Worm (Caenorhabditis elegans) whole organism, late embryonic: Measurements from ENCODE around the gene F59B2.14.
A peak's percentile ranks its signal among the peaks of the same experiment; 100 is the strongest.

Experiments
- F13H6.1 ChIP-seq: sonication (generic microtip); optimal IDR thresholded peaks from 2 replicates; lab custom pipeline; 2016; ENCODE audit warnings: missing genetic modification characterization, missing compliant biosample characterization
- K02D7.2 ChIP-seq: sonication (generic microtip); optimal IDR thresholded peaks from 2 replicates; lab custom pipeline; 2017; ENCODE audit warnings: mild to moderate bottlenecking, missing genetic modification characterization, missing compliant biosample characterization
- K09A11.1 ChIP-seq: sonication (generic microtip); optimal IDR thresholded peaks from 2 replicates; lab custom pipeline; 2017; ENCODE audit warnings: antibody characterized with exemption, mild to moderate bottlenecking, missing genetic modification characterization, missing compliant biosample characterization; ENCODE audit not compliant: insufficient read depth
- ahr-1 ChIP-seq: sonication (generic microtip); optimal IDR thresholded peaks from 2 replicates; lab custom pipeline; 2016; ENCODE audit warnings: missing genetic modification characterization, missing compliant biosample characterization
- ama-1 ChIP-seq: fragments of 150-350 bp; optimal IDR thresholded peaks from 2 replicates; lab custom pipeline; 2014
- ceh-18 ChIP-seq: sonication (generic microtip); optimal IDR thresholded peaks from 2 replicates; lab custom pipeline; 2016; ENCODE audit warnings: missing genetic modification characterization, missing compliant biosample characterization
- ceh-19 ChIP-seq: fragments of 200-800 bp; sonication (Bioruptor generic); optimal IDR thresholded peaks from 2 replicates; lab custom pipeline; 2018; ENCODE audit warnings: mild to moderate bottlenecking, missing genetic modification characterization, missing compliant biosample characterization
- ceh-24 ChIP-seq: sonication (generic microtip); optimal IDR thresholded peaks from 2 replicates; lab custom pipeline; 2016; ENCODE audit warnings: mild to moderate bottlenecking, missing genetic modification characterization, missing compliant biosample characterization
- ceh-30 ChIP-seq: fragments of 150-350 bp; optimal IDR thresholded peaks from 2 replicates; lab custom pipeline; 2014; ENCODE audit warnings: missing biosample characterization, missing genetic modification characterization
- ceh-31 ChIP-seq: sonication (generic microtip); optimal IDR thresholded peaks from 2 replicates; lab custom pipeline; 2016; ENCODE audit warnings: missing genetic modification characterization, missing compliant biosample characterization
- ceh-34 ChIP-seq: sonication (generic microtip); optimal IDR thresholded peaks from 2 replicates; lab custom pipeline; 2016; ENCODE audit warnings: mild to moderate bottlenecking, missing genetic modification characterization, missing compliant biosample characterization
- ceh-48 ChIP-seq: sonication (generic microtip); optimal IDR thresholded peaks from 2 replicates; lab custom pipeline; 2016; ENCODE audit warnings: missing genetic modification characterization, inconsistent platforms, missing compliant biosample characterization
- ceh-6 ChIP-seq: fragments of 200-800 bp; sonication (Bioruptor generic); optimal IDR thresholded peaks from 2 replicates; lab custom pipeline; 2018; ENCODE audit warnings: mild to moderate bottlenecking, missing genetic modification characterization, missing compliant biosample characterization
- che-1 ChIP-seq: sonication (generic microtip); optimal IDR thresholded peaks from 2 replicates; lab custom pipeline; 2016; ENCODE audit warnings: mild to moderate bottlenecking, missing genetic modification characterization, missing compliant biosample characterization
- dve-1 ChIP-seq: sonication (generic microtip); optimal IDR thresholded peaks from 2 replicates; lab custom pipeline; 2017; ENCODE audit warnings: antibody characterized with exemption, mild to moderate bottlenecking, missing genetic modification characterization, missing compliant biosample characterization
- elt-4 ChIP-seq: sonication (generic microtip); optimal IDR thresholded peaks from 2 replicates; lab custom pipeline; 2016; ENCODE audit warnings: missing genetic modification characterization, missing compliant biosample characterization
- ets-4 ChIP-seq: sonication (generic microtip); optimal IDR thresholded peaks from 2 replicates; lab custom pipeline; 2016; ENCODE audit warnings: missing genetic modification characterization, missing compliant biosample characterization
- eyg-1 ChIP-seq: sonication (generic microtip); optimal IDR thresholded peaks from 2 replicates; lab custom pipeline; 2016; ENCODE audit warnings: missing genotype, missing genetic modification characterization, missing compliant biosample characterization
- fkh-10 ChIP-seq: fragments of 150-350 bp; optimal IDR thresholded peaks from 2 replicates; lab custom pipeline; 2014; ENCODE audit warnings: missing biosample characterization, missing genetic modification reagents, missing genetic modification characterization
- fkh-6 ChIP-seq: sonication (generic microtip); optimal IDR thresholded peaks from 2 replicates; lab custom pipeline; 2016; ENCODE audit warnings: missing genetic modification characterization, missing compliant biosample characterization
- hlh-30 ChIP-seq: sonication (generic microtip); optimal IDR thresholded peaks from 2 replicates; lab custom pipeline; 2017; ENCODE audit warnings: antibody characterized with exemption, missing genetic modification characterization, missing compliant biosample characterization; ENCODE audit not compliant: insufficient read depth
- hlh-8 ChIP-seq: sonication (generic microtip); optimal IDR thresholded peaks from 2 replicates; lab custom pipeline; 2016; ENCODE audit warnings: missing genotype, missing genetic modification characterization, missing compliant biosample characterization
- lin-11 ChIP-seq: fragments of 200-800 bp; sonication (Bioruptor generic); optimal IDR thresholded peaks from 2 replicates; lab custom pipeline; 2018; ENCODE audit warnings: mild to moderate bottlenecking, missing genetic modification characterization, missing compliant biosample characterization
- madf-2 ChIP-seq: sonication (generic microtip); optimal IDR thresholded peaks from 2 replicates; lab custom pipeline; 2017; ENCODE audit warnings: missing genetic modification characterization, missing compliant biosample characterization
- mec-3 ChIP-seq: sonication (generic microtip); optimal IDR thresholded peaks from 2 replicates; lab custom pipeline; 2016; ENCODE audit warnings: borderline replicate concordance, missing genetic modification characterization, missing compliant biosample characterization
- nfya-1 ChIP-seq: sonication (generic microtip); optimal IDR thresholded peaks from 2 replicates; lab custom pipeline; 2017; ENCODE audit warnings: missing genetic modification characterization, mild to moderate bottlenecking, missing compliant biosample characterization, antibody characterized with exemption, moderate library complexity
- npax-4 ChIP-seq: sonication (generic microtip); optimal IDR thresholded peaks from 2 replicates; lab custom pipeline; 2016; ENCODE audit warnings: missing genetic modification characterization, missing compliant biosample characterization
- odd-2 ChIP-seq: sonication (generic microtip); optimal IDR thresholded peaks from 2 replicates; lab custom pipeline; 2017; ENCODE audit warnings: antibody characterized with exemption, mild to moderate bottlenecking, missing genetic modification characterization, missing compliant biosample characterization
- pag-3 ChIP-seq: sonication (generic microtip); optimal IDR thresholded peaks from 2 replicates; lab custom pipeline; 2016; ENCODE audit warnings: missing compliant biosample characterization, missing genetic modification characterization, borderline replicate concordance
- pat-9 ChIP-seq: fragments of 200-800 bp; sonication (Bioruptor generic); optimal IDR thresholded peaks from 2 replicates; lab custom pipeline; 2018; ENCODE audit warnings: mild to moderate bottlenecking, missing genetic modification characterization, moderate library complexity, missing compliant biosample characterization
- pax-1 ChIP-seq: fragments of 150-350 bp; optimal IDR thresholded peaks from 2 replicates; lab custom pipeline; 2014; ENCODE audit warnings: missing biosample characterization, missing genetic modification characterization
- pqm-1 ChIP-seq: sonication (generic microtip); optimal IDR thresholded peaks from 2 replicates; lab custom pipeline; 2016; ENCODE audit warnings: missing genetic modification characterization, missing compliant biosample characterization
- pros-1 ChIP-seq: fragments of 150-350 bp; optimal IDR thresholded peaks from 2 replicates; lab custom pipeline; 2014; ENCODE audit warnings: missing biosample characterization, missing genetic modification reagents, missing genetic modification characterization
- sdc-2 ChIP-seq: sonication (generic microtip); optimal IDR thresholded peaks from 2 replicates; lab custom pipeline; 2016; ENCODE audit warnings: missing genotype, missing genetic modification characterization, missing compliant biosample characterization
- sox-2 ChIP-seq: fragments of 200-800 bp; sonication (Bioruptor generic); IDR thresholded peaks from 2 replicates; pipeline ENCODE4 v1.3.6; 2022; ENCODE audit warnings: missing genetic modification reagents, missing genetic modification characterization, missing compliant biosample characterization
- sox-4 ChIP-seq: sonication (generic microtip); optimal IDR thresholded peaks from 2 replicates; lab custom pipeline; 2017; ENCODE audit warnings: mild to moderate bottlenecking, missing genetic modification characterization, inconsistent platforms, missing compliant biosample characterization
- syd-9 ChIP-seq: sonication (generic microtip); optimal IDR thresholded peaks from 2 replicates; lab custom pipeline; 2016; ENCODE audit warnings: mild to moderate bottlenecking, missing genetic modification characterization, moderate library complexity, missing compliant biosample characterization
- tbx-2 ChIP-seq: sonication (generic microtip); optimal IDR thresholded peaks from 2 replicates; lab custom pipeline; 2016; ENCODE audit warnings: missing genetic modification characterization, missing compliant biosample characterization
- tbx-7 ChIP-seq: sonication (generic microtip); optimal IDR thresholded peaks from 2 replicates; lab custom pipeline; 2016; ENCODE audit warnings: missing genotype, missing genetic modification characterization, missing compliant biosample characterization
- ttx-3 ChIP-seq: sonication (generic microtip); optimal IDR thresholded peaks from 2 replicates; lab custom pipeline; 2016; ENCODE audit warnings: missing genetic modification reagents, missing genetic modification characterization, missing compliant biosample characterization
- unc-42 ChIP-seq: sonication (generic microtip); optimal IDR thresholded peaks from 2 replicates; lab custom pipeline; 2016; ENCODE audit warnings: missing genotype, missing genetic modification characterization, missing compliant biosample characterization
- unc-55 ChIP-seq: sonication (generic microtip); optimal IDR thresholded peaks from 2 replicates; lab custom pipeline; 2017; ENCODE audit warnings: missing biosample characterization, missing genetic modification reagents, missing genetic modification characterization
- zip-5 ChIP-seq: sonication (generic microtip); optimal IDR thresholded peaks from 2 replicates; lab custom pipeline; 2016; ENCODE audit warnings: missing genetic modification characterization, missing compliant biosample characterization

The F59B2.14 gene

DNA sequence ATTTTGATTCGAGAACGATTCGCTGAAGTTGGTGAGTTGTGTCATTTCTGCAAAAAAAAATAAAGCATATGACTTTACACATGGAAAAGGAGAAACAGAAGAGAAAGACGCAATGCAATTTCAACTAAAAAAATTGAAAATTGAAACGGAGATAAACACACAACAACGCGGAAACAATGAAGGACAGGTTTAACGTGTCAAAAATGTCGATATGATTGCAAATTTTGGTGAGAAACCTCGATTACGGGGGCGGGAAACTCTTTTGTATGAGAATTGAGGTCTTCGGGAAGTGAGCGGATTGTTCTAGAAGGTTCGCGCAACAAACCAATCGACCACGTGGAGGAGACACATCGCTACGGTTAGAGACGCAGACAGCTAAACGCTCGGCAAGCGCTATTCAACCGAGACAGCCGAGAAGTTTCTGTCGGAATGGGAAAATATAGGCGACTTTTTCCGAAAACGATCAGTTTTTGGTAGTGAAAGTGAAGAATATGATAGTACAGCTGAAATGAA, 31.4 kb upstream of the F59B2.14 start, which contains the start of gene R107.5 (continued):
- TF ChIP-seq mec-3 (tag; lab: Kevin White, UChicago) (no peak), npax-4 (tag; lab: Kevin White, UChicago) (no peak), pax-1 (tag; lab: Kevin White, UChicago) (peak; percentile 97), ceh-24 (tag; lab: Kevin White, UChicago) (no peak), ceh-30 (tag; lab: Kevin White, UChicago) (peak; percentile 91), ahr-1 (no peak), ceh-34 (tag; lab: Kevin White, UChicago) (peak; percentile 85), ceh-6 (GFP tag; lab: Kevin White, UChicago) (no peak), dve-1 (peak; percentile 31), lin-11 (no peak), F13H6.1 (tag; lab: Kevin White, UChicago) (no peak), ceh-19 (GFP tag; lab: Kevin White, UChicago) (peak; percentile 65), K09A11.1 (tag; lab: Kevin White, UChicago) (peak; percentile 88), pag-3 (no peak), tbx-2 (tag; lab: Kevin White, UChicago) (peak; percentile 90), hlh-30 (peak; percentile 98)

DNA sequence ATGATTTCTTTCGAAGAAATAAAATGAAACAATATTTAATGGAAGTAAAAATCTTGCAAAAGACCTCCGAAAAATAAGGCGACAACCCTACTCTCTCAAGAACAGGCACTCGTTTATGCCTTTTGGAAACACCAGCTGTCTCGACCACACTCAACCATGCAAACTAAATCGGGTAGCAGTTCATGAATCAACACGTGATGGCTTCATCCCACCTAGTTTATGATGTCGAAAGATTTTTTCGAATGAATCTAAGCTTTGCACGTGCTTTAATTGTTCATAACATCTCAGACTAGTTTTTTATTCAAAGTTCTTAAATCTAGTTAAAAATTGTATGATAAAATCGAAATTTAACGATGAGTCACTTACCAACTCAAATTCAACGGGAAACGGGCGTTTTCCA, 30.8 kb upstream of the F59B2.14 start:
- TF ChIP-seq madf-2 (no peak), pag-3 (no peak), ama-1 (peak; percentile 9), ceh-48 (tag; lab: Kevin White, UChicago) (no peak)

DNA sequence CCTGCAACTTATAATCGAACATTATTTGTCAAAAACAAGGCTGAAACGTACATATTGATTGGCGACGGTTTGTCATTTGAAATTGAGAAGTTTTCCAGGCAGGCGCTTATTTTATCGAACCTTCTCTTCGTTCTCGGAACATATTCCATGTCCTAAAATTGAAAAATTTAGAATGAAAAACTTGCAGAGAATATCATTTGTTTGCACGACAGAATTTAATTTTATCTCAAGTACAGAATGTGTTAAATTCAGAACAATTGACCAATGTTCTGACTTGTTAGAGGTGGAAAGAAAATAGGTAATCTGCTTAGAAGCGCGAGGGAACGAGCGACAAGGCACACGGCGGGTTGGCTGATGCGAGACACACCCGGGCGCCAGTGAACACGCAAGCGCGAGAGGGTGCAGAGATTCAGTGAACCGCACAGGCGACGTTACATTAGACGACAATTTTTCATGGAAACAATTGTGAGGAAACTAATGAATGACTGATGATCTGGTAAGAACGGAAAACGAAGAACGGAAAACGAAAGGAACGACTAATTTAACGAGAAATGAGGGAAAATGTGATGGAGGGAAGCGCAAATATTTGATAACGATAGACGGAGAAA, 30.0 kb upstream of the F59B2.14 start:
- TF ChIP-seq ceh-18 (tag; lab: Kevin White, UChicago) (peak; percentile 16), tbx-2 (tag; lab: Kevin White, UChicago) (peak; percentile 47), pros-1 (tag; lab: Kevin White, UChicago) (peak; percentile 58), unc-42 (tag; lab: Kevin White, UChicago) (peak; percentile 50), fkh-10 (GFP tag; lab: Kevin White, UChicago) (no peak), fkh-6 (tag; lab: Kevin White, UChicago) (peak; percentile 57), che-1 (tag; lab: Kevin White, UChicago) (no peak), lin-11 (peak; percentile 9), ceh-31 (tag; lab: Kevin White, UChicago) (peak; percentile 61), syd-9 (tag; lab: Kevin White, UChicago) (peak; percentile 66), ama-1 (peak; percentile 35), pat-9 (tag; lab: Kevin White, UChicago) (no peak), sox-4 (tag; lab: Kevin White, UChicago) (peak; percentile 10), sox-2 (GFP tag; lab: Robert Waterston, UW) (no peak), elt-4 (no peak), ceh-30 (tag; lab: Kevin White, UChicago) (peak; percentile 71), nfya-1 (peak; percentile 43), unc-55 (GFP tag; lab: Kevin White, UChicago) (peak; percentile 27)

DNA sequence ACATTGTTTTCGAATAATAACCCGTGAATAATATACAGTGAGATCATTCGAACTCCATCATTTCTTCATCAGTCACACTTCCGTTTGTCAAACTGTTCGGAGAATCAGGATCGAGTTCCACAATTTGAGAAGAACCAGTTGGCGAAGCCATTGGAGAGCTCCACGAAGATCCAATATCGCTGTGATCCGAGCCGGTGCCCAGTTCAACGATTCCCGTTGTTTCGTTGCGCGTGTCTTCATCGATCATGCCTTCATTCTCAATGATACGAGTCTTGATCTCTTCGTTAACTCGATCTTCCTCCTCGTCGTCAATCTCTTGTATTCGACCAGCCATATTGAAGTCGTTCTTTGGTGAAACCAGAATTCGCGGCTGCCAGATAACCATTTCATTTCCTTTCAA, 29.3 kb upstream of the F59B2.14 start:
- TF ChIP-seq zip-5 (no peak), mec-3 (tag; lab: Kevin White, UChicago) (no peak), tbx-7 (no peak), ttx-3 (no peak), ceh-48 (tag; lab: Kevin White, UChicago) (no peak), ahr-1 (no peak), pqm-1 (no peak), K02D7.2 (tag; lab: Kevin White, UChicago) (no peak), dve-1 (no peak), lin-11 (no peak), fkh-6 (tag; lab: Kevin White, UChicago) (no peak), eyg-1 (tag; lab: Kevin White, UChicago) (no peak), K09A11.1 (tag; lab: Kevin White, UChicago) (no peak), F13H6.1 (tag; lab: Kevin White, UChicago) (no peak), ets-4 (tag; lab: Kevin White, UChicago) (no peak), hlh-8 (tag; lab: Kevin White, UChicago) (no peak), odd-2 (tag; lab: Kevin White, UChicago) (no peak), fkh-10 (GFP tag; lab: Kevin White, UChicago) (no peak), sdc-2 (tag; lab: Kevin White, UChicago) (no peak)
